Fruit fly (Drosophila melanogaster): ENCODE data around the gene MED14.

MED14 gene

DNA sequence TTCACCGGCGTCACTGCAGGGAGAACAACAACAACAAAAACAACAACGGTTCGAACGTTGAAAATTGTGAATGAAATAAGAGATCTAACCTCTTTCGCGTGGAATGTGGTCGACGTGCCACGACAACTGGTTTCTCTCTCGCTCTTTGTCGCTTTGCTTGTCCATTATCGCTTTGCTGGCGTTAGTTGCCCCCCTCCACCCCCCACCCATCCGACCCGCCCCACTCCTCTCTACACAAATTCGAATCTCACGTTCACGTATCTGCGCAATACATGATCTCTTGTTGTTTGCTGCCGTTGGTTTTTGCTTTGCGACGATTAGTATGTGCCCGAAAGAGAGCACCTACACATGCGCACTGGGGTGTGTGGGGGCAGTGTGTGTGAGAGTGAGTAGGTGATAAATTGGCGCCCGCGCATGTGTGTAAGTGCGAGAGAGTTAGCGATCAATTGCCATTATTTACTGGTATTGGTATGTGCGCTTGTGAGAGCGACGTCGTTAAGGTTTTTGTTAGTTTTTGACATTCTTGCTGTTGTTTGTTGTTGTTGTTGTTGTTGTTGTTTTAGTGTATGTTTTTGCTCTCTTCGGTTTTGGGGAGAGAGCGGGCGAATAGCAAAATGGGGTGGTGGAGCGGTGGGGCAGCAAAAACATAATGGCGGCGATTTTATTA, 23.6 kb downstream of the MED14 start:
- peak; percentile 15 for TF ChIP-seq CG8478 (optimal IDR thresholded peaks at IDR 0.05)
- TF ChIP-seq Dll (optimal IDR thresholded peaks at IDR 0.05) = peak; percentile 77
- no peak for TF ChIP-seq EcR (GFP tag; optimal IDR thresholded peaks at IDR 0.05)

dm6 chr3L:617926-618325, 24.9 kb downstream of the MED14 start:
- TF ChIP-seq usp (GFP tag; optimal IDR thresholded peaks at IDR 0.05) (no peak), EcR (GFP tag; optimal IDR thresholded peaks at IDR 0.05) (no peak), CG8478 (optimal IDR thresholded peaks at IDR 0.05) (no peak), pan (optimal IDR thresholded peaks at IDR 0.05) (no peak), psq (optimal IDR thresholded peaks at IDR 0.05) (no peak), Dll (optimal IDR thresholded peaks at IDR 0.05) (no peak)

DNA sequence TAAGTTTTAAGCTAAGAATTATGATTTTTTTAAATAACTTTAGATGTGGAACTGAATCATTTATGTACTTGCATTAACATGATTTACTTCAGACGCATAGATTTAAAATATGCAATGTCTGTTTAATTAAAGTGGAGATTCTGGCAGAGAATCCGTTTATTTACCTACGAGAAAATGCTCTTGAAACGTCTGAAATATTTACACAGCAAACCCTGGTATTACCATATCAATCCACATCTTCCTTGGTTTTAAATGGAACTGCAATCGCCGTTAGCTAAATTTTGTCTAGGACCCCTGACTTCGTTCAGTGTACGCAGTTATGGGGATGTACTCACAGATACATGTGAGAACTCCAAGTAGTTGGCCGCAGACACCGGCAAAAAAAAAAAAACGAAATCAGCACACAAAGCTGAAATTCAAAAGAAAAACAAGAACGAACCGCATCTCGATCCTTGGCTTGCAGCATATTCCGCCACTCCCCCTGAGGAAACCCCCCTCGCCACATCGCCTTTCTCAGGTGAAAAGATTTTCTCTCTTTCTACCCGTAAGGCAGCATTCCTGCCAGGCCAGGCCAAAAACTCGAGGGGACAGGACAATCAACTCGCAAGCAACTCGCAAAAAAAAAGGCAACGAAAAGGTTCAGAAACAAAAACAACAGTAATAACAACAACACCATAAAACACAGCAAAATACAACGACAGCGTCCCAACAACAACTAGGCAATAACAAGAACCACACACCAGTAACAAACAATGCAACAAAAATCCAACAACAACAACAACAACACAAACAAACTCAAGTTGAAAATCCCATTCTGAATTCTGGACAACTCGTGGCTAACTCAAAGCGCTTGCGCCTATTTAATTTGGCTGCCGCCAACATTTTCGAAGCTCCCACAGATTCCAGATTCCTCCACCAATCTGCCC, 25.6 kb downstream of the MED14 start:
- TF ChIP-seq CG8478 (optimal IDR thresholded peaks at IDR 0.05) (no peak), Dll (optimal IDR thresholded peaks at IDR 0.05) (peak; percentile 55), usp (GFP tag; optimal IDR thresholded peaks at IDR 0.05) (no peak), EcR (GFP tag; optimal IDR thresholded peaks at IDR 0.05) (peak in 1 of 2 experiments; percentile 85)

- no peak for TF ChIP-seq Dll (optimal IDR thresholded peaks at IDR 0.05)
- TF ChIP-seq pan (optimal IDR thresholded peaks at IDR 0.05) = peak; percentile 86
- no peak for TF ChIP-seq psq (optimal IDR thresholded peaks at IDR 0.05)
- no peak for TF ChIP-seq EcR (GFP tag; optimal IDR thresholded peaks at IDR 0.05)
- no peak for TF ChIP-seq CG8478 (optimal IDR thresholded peaks at IDR 0.05)
- TF ChIP-seq usp (GFP tag; optimal IDR thresholded peaks at IDR 0.05) = no peak
Observed at dm6 chr3L:619427-620308, 26.6 kb downstream of the MED14 start.

dm6 chr3L:621097-621967, 28.3 kb downstream of the MED14 start:
- TF ChIP-seq Dll (optimal IDR thresholded peaks at IDR 0.05) (peak; percentile 48), usp (GFP tag; optimal IDR thresholded peaks at IDR 0.05) (no peak)

dm6 chr3L:622357-622834, 29.4 kb downstream of the MED14 start:
- TF ChIP-seq pan (optimal IDR thresholded peaks at IDR 0.05) (no peak), psq (optimal IDR thresholded peaks at IDR 0.05) (no peak), Dll (optimal IDR thresholded peaks at IDR 0.05) (no peak)

DNA sequence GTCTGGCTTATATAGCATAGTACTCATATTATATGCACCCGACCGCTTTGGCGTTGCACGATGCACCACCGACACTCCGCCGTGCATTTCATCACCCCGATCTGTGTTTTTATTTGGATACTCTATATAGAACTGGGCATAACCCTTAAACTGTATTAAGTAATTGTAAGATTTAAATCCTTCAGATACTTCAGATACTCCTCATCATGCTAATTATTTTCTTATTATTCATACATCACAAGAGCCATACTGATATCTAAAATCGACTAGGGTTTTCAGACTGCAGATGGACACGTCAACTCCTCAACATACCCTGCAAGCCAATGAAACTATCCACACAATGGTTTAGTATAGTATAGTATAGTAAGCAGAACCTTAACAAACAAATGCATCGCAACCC, 30.5 kb downstream of the MED14 start:
- no peak for TF ChIP-seq usp (GFP tag; optimal IDR thresholded peaks at IDR 0.05)
- no peak for TF ChIP-seq pan (optimal IDR thresholded peaks at IDR 0.05)
- TF ChIP-seq psq (optimal IDR thresholded peaks at IDR 0.05) = no peak
- no peak for TF ChIP-seq EcR (GFP tag; optimal IDR thresholded peaks at IDR 0.05)

- TF ChIP-seq EcR (GFP tag; optimal IDR thresholded peaks at IDR 0.05) (no peak), Dll (optimal IDR thresholded peaks at IDR 0.05) (no peak), pan (optimal IDR thresholded peaks at IDR 0.05) (no peak), psq (optimal IDR thresholded peaks at IDR 0.05) (no peak), usp (GFP tag; optimal IDR thresholded peaks at IDR 0.05) (no peak), CG8478 (optimal IDR thresholded peaks at IDR 0.05) (no peak)
Observed at dm6 chr3L:624203-624914, 31.3 kb downstream of the MED14 start.

- TF ChIP-seq Dll (optimal IDR thresholded peaks at IDR 0.05) = no peak
Observed at dm6 chr3L:625899-626298, 32.9 kb downstream of the MED14 start.

DNA sequence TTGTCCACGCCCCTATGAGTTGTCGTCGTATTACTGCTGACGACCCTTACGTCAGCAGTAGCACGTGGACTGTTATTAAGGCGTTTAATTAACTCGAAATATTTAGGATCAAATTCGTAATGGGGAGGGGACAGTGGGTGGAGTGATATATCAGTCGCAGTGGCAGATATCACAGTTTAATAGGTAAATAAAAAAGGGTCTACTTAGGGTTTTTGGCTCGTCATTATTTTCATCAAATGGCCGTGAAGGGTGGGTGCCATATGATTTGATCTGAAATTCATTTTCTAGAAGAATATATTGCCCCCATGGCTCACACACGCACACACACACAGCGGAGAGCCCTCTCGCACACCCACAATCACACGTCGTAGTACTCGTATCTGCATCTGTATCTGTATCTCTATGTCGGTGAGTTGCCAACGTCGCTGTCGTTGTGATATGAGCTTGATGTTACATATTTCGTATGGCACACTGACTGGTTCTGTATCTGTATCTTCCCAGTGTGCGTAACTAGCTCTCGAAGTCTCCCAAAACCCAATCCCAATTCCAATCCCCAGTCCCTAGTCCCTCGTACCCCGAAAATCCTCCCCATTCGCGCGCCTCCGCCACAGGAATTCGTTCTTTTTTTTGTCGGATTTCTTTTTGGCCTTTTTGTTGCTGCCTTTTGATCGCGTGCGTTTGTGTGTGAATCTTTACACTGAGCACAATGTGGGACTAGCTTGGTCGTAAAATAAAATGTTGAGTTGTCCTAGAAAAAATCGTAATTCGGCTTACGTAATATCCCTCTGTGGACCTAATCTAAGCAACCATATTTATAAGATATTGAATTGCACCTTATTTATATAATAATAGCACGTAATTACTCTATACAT, 33.7 kb downstream of the MED14 start:
- TF ChIP-seq pan (optimal IDR thresholded peaks at IDR 0.05) = no peak
- no peak for TF ChIP-seq Dll (optimal IDR thresholded peaks at IDR 0.05)
- TF ChIP-seq EcR (GFP tag; optimal IDR thresholded peaks at IDR 0.05) = no peak
- no peak for TF ChIP-seq usp (GFP tag; optimal IDR thresholded peaks at IDR 0.05)
- no peak for TF ChIP-seq CG8478 (optimal IDR thresholded peaks at IDR 0.05)
- no peak for TF ChIP-seq psq (optimal IDR thresholded peaks at IDR 0.05)
